Worm (Caenorhabditis elegans) whole organism, L4 larva: ENCODE measurements around the gene icl-1.

Source experiments
- F10B5.3 ChIP-seq: sonication (generic microtip); optimal IDR thresholded peaks from 2 replicates; lab custom pipeline; 2016; ENCODE audit warnings: mild to moderate bottlenecking, missing genetic modification characterization, missing compliant biosample characterization
- F26F4.8 ChIP-seq: fragments of 200-800 bp; sonication (Bioruptor generic); conservative IDR thresholded peaks from 2 replicates; pipeline ENCODE4 v1.3.6; 2022; ENCODE audit warnings: missing genetic modification characterization, missing compliant biosample characterization
- F37D6.2 ChIP-seq: sonication (generic microtip); optimal IDR thresholded peaks from 2 replicates; lab custom pipeline; 2016; ENCODE audit warnings: mild to moderate bottlenecking, missing genetic modification characterization, missing compliant biosample characterization
- T20F7.1 ChIP-seq: fragments of 200-800 bp; sonication (Bioruptor generic); optimal IDR thresholded peaks from 2 replicates; lab custom pipeline; 2018; ENCODE audit warnings: mild to moderate bottlenecking, missing genetic modification characterization, missing compliant biosample characterization
- Y48G9A.11 ChIP-seq: fragments of 200-800 bp; sonication (Bioruptor generic); IDR thresholded peaks from 2 replicates; pipeline ENCODE4 v1.3.6; 2022; ENCODE audit warnings: missing genetic modification reagents, missing genetic modification characterization, missing compliant biosample characterization
- Y75B8A.6 ChIP-seq: fragments of 200-800 bp; sonication (Bioruptor generic); IDR thresholded peaks from 2 replicates; pipeline ENCODE4 v1.3.6; 2022; ENCODE audit warnings: missing genetic modification reagents, missing genetic modification characterization, missing compliant biosample characterization
- ZK546.5 ChIP-seq, 2 experiments: sonication (generic microtip); optimal IDR thresholded peaks; 2 replicates each; lab custom pipeline; 2017; ENCODE audit warnings: missing biosample characterization in 2 of 2, missing genetic modification characterization in 2 of 2
- arid-1 ChIP-seq: fragments of 200-800 bp; sonication (Bioruptor generic); conservative IDR thresholded peaks from 2 replicates; pipeline ENCODE4 v1.3.6; 2022; ENCODE audit warnings: missing genetic modification reagents, missing genetic modification characterization, missing compliant biosample characterization
- attf-4 ChIP-seq: sonication (generic microtip); optimal IDR thresholded peaks from 3 replicates; lab custom pipeline; 2017; ENCODE audit warnings: missing biosample characterization, missing genetic modification characterization
- ceh-20 ChIP-seq: fragments of 200-800 bp; sonication (Bioruptor generic); IDR thresholded peaks from 2 replicates; pipeline ENCODE4 v1.3.6; 2022; ENCODE audit warnings: missing genetic modification reagents, missing genetic modification characterization, missing compliant biosample characterization
- ceh-32 ChIP-seq: sonication (generic microtip); optimal IDR thresholded peaks from 2 replicates; lab custom pipeline; 2016; ENCODE audit warnings: mild to moderate bottlenecking, missing genetic modification characterization, missing compliant biosample characterization; ENCODE audit not compliant: poor library complexity
- ceh-44 ChIP-seq: fragments of 200-800 bp; sonication (Bioruptor generic); IDR thresholded peaks from 2 replicates; pipeline ENCODE4 v1.3.6; 2022; ENCODE audit warnings: missing genetic modification reagents, missing genetic modification characterization, missing compliant biosample characterization
- ceh-82 ChIP-seq: sonication (generic microtip); optimal IDR thresholded peaks from 2 replicates; lab custom pipeline; 2017; ENCODE audit warnings: missing biosample characterization, missing genetic modification characterization
- cey-2 ChIP-seq: sonication (generic microtip); optimal IDR thresholded peaks from 3 replicates; lab custom pipeline; 2017; ENCODE audit warnings: missing genetic modification characterization, mild to moderate bottlenecking, missing compliant biosample characterization, antibody characterized with exemption, borderline replicate concordance; ENCODE audit not compliant: insufficient read depth
- daf-12 ChIP-seq: fragments of 150-350 bp; optimal IDR thresholded peaks from 2 replicates; lab custom pipeline; 2014; ENCODE audit warnings: missing biosample characterization, missing genetic modification reagents, missing genetic modification characterization
- dmd-8 ChIP-seq: fragments of 200-800 bp; sonication (Bioruptor generic); IDR thresholded peaks from 2 replicates; pipeline ENCODE4 v1.3.6; 2022; ENCODE audit warnings: missing genetic modification characterization, missing compliant biosample characterization
- dmd-9 ChIP-seq: fragments of 200-800 bp; sonication (Bioruptor generic); IDR thresholded peaks from 2 replicates; pipeline ENCODE4 v1.3.6; 2022; ENCODE audit warnings: missing genetic modification reagents, missing genetic modification characterization, missing compliant biosample characterization
- dpl-1 ChIP-seq: fragments of 150-350 bp; optimal IDR thresholded peaks from 2 replicates; lab custom pipeline; 2014; ENCODE audit warnings: missing biosample characterization, missing genetic modification reagents, missing genetic modification characterization
- duxl-1 ChIP-seq: sonication (generic microtip); optimal IDR thresholded peaks from 2 replicates; lab custom pipeline; 2016; ENCODE audit warnings: mild to moderate bottlenecking, missing genetic modification characterization, moderate library complexity, missing compliant biosample characterization; ENCODE audit not compliant: poor library complexity
- egl-27 ChIP-seq: sonication (generic microtip); optimal IDR thresholded peaks from 3 replicates; lab custom pipeline; 2017; ENCODE audit warnings: missing biosample characterization, missing genetic modification reagents, missing genetic modification characterization
- hlh-11 ChIP-seq: fragments of 200-800 bp; sonication (Bioruptor generic); optimal IDR thresholded peaks from 2 replicates; lab custom pipeline; 2018; ENCODE audit warnings: mild to moderate bottlenecking, missing genetic modification characterization, missing compliant biosample characterization
- hlh-30 ChIP-seq: sonication (generic microtip); optimal IDR thresholded peaks from 2 replicates; lab custom pipeline; 2017; ENCODE audit warnings: antibody characterized with exemption, mild to moderate bottlenecking, missing genetic modification characterization, missing compliant biosample characterization; ENCODE audit not compliant: insufficient read depth
- jun-1 ChIP-seq: fragments of 150-350 bp; optimal IDR thresholded peaks from 2 replicates; lab custom pipeline; 2014; ENCODE audit warnings: missing biosample characterization, missing genetic modification reagents, missing genetic modification characterization
- lin-13 ChIP-seq: fragments of 150-350 bp; optimal IDR thresholded peaks from 2 replicates; lab custom pipeline; 2014; ENCODE audit warnings: missing biosample characterization, missing genetic modification reagents, missing genetic modification characterization
- lin-15B ChIP-seq: fragments of 150-350 bp; sonication (generic microtip); optimal IDR thresholded peaks from 3 replicates; lab custom pipeline; 2014; ENCODE audit warnings: missing biosample characterization, missing genetic modification characterization
- lin-29 ChIP-seq: fragments of 200-800 bp; sonication (Bioruptor generic); IDR thresholded peaks from 2 replicates; pipeline ENCODE4 v1.3.6; 2022; ENCODE audit warnings: missing genetic modification reagents, missing genetic modification characterization, missing compliant biosample characterization
- lin-39 ChIP-seq: fragments of 150-350 bp; optimal IDR thresholded peaks from 2 replicates; lab custom pipeline; 2014; ENCODE audit warnings: missing biosample characterization, missing genetic modification reagents, missing genetic modification characterization
- lsy-2 ChIP-seq, 2 experiments: fragments of 150-350 bp in 1 of 2; sonication (generic microtip) in 1 of 2; optimal IDR thresholded peaks; 2 replicates each; lab custom pipeline; 2014 to 2017; ENCODE audit warnings: missing biosample characterization in 2 of 2, missing genetic modification characterization in 2 of 2
- madf-9 ChIP-seq: fragments of 200-800 bp; sonication (Bioruptor generic); conservative IDR thresholded peaks from 2 replicates; pipeline ENCODE4 v1.3.6; 2022; ENCODE audit warnings: missing genetic modification reagents, missing genetic modification characterization, missing compliant biosample characterization
- mdt-29 ChIP-seq: fragments of 200-800 bp; sonication (Bioruptor generic); IDR thresholded peaks from 2 replicates; pipeline ENCODE4 v1.3.6; 2022; ENCODE audit warnings: missing genetic modification reagents, missing genetic modification characterization, missing compliant biosample characterization
- mep-1 ChIP-seq: fragments of 150-350 bp; sonication (generic microtip); optimal IDR thresholded peaks from 3 replicates; lab custom pipeline; 2014; ENCODE audit warnings: missing biosample characterization, missing genetic modification characterization
- mes-2 ChIP-seq: sonication (generic microtip); optimal IDR thresholded peaks from 2 replicates; lab custom pipeline; 2016; ENCODE audit warnings: missing genotype, mild to moderate bottlenecking, missing genetic modification characterization, missing compliant biosample characterization; ENCODE audit not compliant: poor library complexity, severe bottlenecking
- mxl-2 ChIP-seq: fragments of 200-800 bp; sonication (Bioruptor generic); conservative IDR thresholded peaks from 2 replicates; pipeline ENCODE4 v1.3.6; 2022; ENCODE audit warnings: missing genetic modification reagents, missing genetic modification characterization, missing compliant biosample characterization
- nhr-11 ChIP-seq: fragments of 150-350 bp; optimal IDR thresholded peaks from 2 replicates; lab custom pipeline; 2014; ENCODE audit warnings: missing biosample characterization, missing genetic modification characterization
- nhr-111 ChIP-seq: fragments of 200-800 bp; sonication (Bioruptor generic); optimal IDR thresholded peaks from 2 replicates; lab custom pipeline; 2018; ENCODE audit warnings: mild to moderate bottlenecking, missing genetic modification characterization, missing compliant biosample characterization
- nhr-237 ChIP-seq: sonication (generic microtip); optimal IDR thresholded peaks from 2 replicates; lab custom pipeline; 2017; ENCODE audit warnings: missing biosample characterization, missing genetic modification characterization
- nhr-28 ChIP-seq: fragments of 150-350 bp; optimal IDR thresholded peaks from 2 replicates; lab custom pipeline; 2014; ENCODE audit warnings: missing biosample characterization, missing genetic modification characterization
- php-3 ChIP-seq: fragments of 200-800 bp; sonication (Bioruptor generic); IDR thresholded peaks from 2 replicates; pipeline ENCODE4 v1.3.6; 2022; ENCODE audit warnings: missing genetic modification reagents, missing genetic modification characterization, missing compliant biosample characterization
- rbr-2 ChIP-seq: sonication (generic microtip); optimal IDR thresholded peaks from 2 replicates; lab custom pipeline; 2016; ENCODE audit warnings: missing genotype, missing genetic modification characterization, missing compliant biosample characterization
- saeg-2 ChIP-seq: fragments of 200-800 bp; sonication (Bioruptor generic); IDR thresholded peaks from 2 replicates; pipeline ENCODE4 v1.3.6; 2022; ENCODE audit warnings: missing genetic modification reagents, missing genetic modification characterization, missing compliant biosample characterization
- sdz-12 ChIP-seq: fragments of 200-800 bp; sonication (Bioruptor generic); optimal IDR thresholded peaks from 2 replicates; lab custom pipeline; 2018; ENCODE audit warnings: mild to moderate bottlenecking, missing genetic modification characterization, missing compliant biosample characterization
- spr-1 ChIP-seq: sonication (generic microtip); optimal IDR thresholded peaks from 2 replicates; lab custom pipeline; 2016; ENCODE audit warnings: mild to moderate bottlenecking, missing genetic modification characterization, missing compliant biosample characterization
- unc-130 ChIP-seq: sonication (generic microtip); optimal IDR thresholded peaks from 2 replicates; lab custom pipeline; 2016; ENCODE audit warnings: missing genetic modification reagents, missing genetic modification characterization, missing compliant biosample characterization
- unc-39 ChIP-seq: sonication (generic microtip); optimal IDR thresholded peaks from 2 replicates; lab custom pipeline; 2017; ENCODE audit warnings: missing biosample characterization, missing genetic modification characterization
- zfp-2 ChIP-seq: sonication (generic microtip); optimal IDR thresholded peaks from 2 replicates; lab custom pipeline; 2016; ENCODE audit warnings: mild to moderate bottlenecking, missing genetic modification characterization, missing compliant biosample characterization
- zfp-3 ChIP-seq: fragments of 200-800 bp; sonication (Bioruptor generic); conservative IDR thresholded peaks from 2 replicates; pipeline ENCODE4 v1.3.6; 2022; ENCODE audit warnings: missing genetic modification reagents, missing genetic modification characterization, missing compliant biosample characterization
- zip-11 ChIP-seq: fragments of 200-800 bp; sonication (Bioruptor generic); IDR thresholded peaks from 2 replicates; pipeline ENCODE4 v1.3.6; 2022; ENCODE audit warnings: missing genetic modification characterization, missing compliant biosample characterization
- ztf-7 ChIP-seq: fragments of 150-350 bp; optimal IDR thresholded peaks from 2 replicates; lab custom pipeline; 2014; ENCODE audit warnings: missing biosample characterization, missing genetic modification characterization

icl-1 gene

DNA sequence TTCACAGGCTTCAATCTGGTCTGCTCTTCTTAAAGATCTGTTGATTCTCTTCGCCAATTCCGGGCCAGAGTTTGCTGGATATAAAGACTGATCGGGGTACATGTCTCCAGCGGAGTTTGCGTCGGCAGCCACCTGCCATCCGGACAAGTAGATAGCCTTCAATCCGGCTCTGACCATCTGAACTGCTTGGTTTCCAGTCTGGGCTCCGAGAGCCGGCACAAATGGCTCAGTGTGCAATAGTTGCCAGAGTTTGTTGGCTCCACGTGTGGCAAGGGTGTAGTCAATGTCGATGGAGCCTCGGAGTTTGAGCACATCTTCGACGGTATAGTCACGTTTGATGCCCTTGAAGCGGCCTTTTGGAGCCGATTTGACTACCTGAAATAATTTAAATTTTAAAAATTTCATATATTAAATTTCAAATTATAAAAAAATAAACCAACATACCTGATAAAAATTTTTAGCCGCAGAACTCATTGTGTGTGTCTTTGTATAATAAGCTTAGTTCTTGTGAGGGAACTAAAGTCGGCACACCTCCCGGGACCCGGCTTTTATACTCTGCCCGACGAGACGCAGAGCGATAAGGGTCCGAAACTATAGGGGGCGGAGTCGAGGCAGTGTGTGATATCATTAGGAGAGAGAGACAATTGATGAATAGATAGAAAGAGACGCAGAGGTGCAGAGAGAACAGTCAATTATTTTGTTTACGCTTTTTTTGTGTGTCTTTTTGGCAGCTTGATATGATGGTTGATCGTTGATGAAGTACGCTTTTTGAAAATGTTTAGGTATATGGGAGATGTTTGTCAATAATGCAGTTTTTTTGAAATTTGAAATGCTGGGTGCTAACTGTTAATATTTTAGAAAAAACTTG lies at the start of gene icl-1, which contains the start of gene srh-2 (continued):
- TF ChIP-seq hlh-11 (tag; lab: Kevin White, UChicago) (peak; percentile 84), F37D6.2 (tag; lab: Kevin White, UChicago) (no peak), mep-1 (tag; lab: Kevin White, UChicago) (peak; percentile 73), lin-39 (tag; lab: Kevin White, UChicago) (no peak), lin-15B (tag; lab: Kevin White, UChicago) (no peak), ztf-7 (no peak), lin-13 (no peak), madf-9 (GFP tag; lab: Robert Waterston, UW) (no peak), lsy-2 (tag; optimal IDR thresholded peaks at IDR 0.05; lab: Kevin White, UChicago) (peak in 1 of 2 experiments; percentile 47), lin-29 (GFP tag; lab: Robert Waterston, UW) (peak; percentile 38; the same call in 1 of the 2 replicates), arid-1 (GFP tag; lab: Robert Waterston, UW) (no peak; the same call in none of the 2 replicates), zip-11 (0 out of 2 replicates have a peak, but pooled peaks have one; percentile 16), cey-2 (tag; lab: Kevin White, UChicago) (no peak), duxl-1 (peak; percentile 65), spr-1 (tag; lab: Kevin White, UChicago) (no peak), hlh-30 (tag; lab: Kevin White, UChicago) (peak; percentile 62), nhr-28 (tag; lab: Kevin White, UChicago) (peak; percentile 67), nhr-111 (GFP tag; lab: Kevin White, UChicago) (peak; percentile 82), F10B5.3 (tag; lab: Kevin White, UChicago) (no peak), egl-27 (tag; lab: Kevin White, UChicago) (no peak), ceh-82 (tag; lab: Kevin White, UChicago) (no peak), ceh-32 (tag; lab: Kevin White, UChicago) (no peak), zfp-3 (peak; percentile 48), Y75B8A.6 (no peak; the same call in 1 of the 2 replicates), F26F4.8 (GFP tag; lab: Robert Waterston, UW) (no peak), jun-1 (tag; lab: Kevin White, UChicago) (no peak), Y48G9A.11 (no peak), ceh-44 (no peak), attf-4 (no peak), nhr-11 (tag; lab: Kevin White, UChicago) (peak; percentile 36), saeg-2 (GFP tag; lab: Robert Waterston, UW) (peak; percentile 57; the same call in 1 of the 2 replicates), T20F7.1 (GFP tag; lab: Kevin White, UChicago) (peak; percentile 24), ZK546.5 (tag; optimal IDR thresholded peaks at IDR 0.05; lab: Kevin White, UChicago) (no peak), ceh-20 (peak; percentile 9; the same call in 1 of the 2 replicates), dmd-8 (GFP tag; lab: Robert Waterston, UW) (no peak; the same call in 1 of the 2 replicates), sdz-12 (GFP tag; lab: Kevin White, UChicago) (peak; percentile 84), mdt-29 (peak; percentile 48; the same call in 1 of the 2 replicates), unc-39 (no peak), nhr-237 (no peak), rbr-2 (no peak), mes-2 (tag; lab: Kevin White, UChicago) (peak; percentile 55), mxl-2 (GFP tag; lab: Robert Waterston, UW) (no peak), daf-12 (tag; lab: Kevin White, UChicago) (no peak), dpl-1 (GFP tag; lab: Kevin White, UChicago) (peak; percentile 1), dmd-9 (GFP tag; lab: Robert Waterston, UW) (no peak), zfp-2 (tag; lab: Kevin White, UChicago) (no peak), php-3 (GFP tag; lab: Robert Waterston, UW) (no peak), unc-130 (GFP tag; lab: Kevin White, UChicago) (no peak)
